Worm (Caenorhabditis elegans): ENCODE data around the gene wrt-4.

wrt-4 gene

ce11 chrX:15782027-15782426, 25.0 kb upstream of the wrt-4 start, which contains the start of gene Y7A5A.24:
Gene Y7A5A.24 (minus strand): TSS chrX:15782127.
- no peak for TF ChIP-seq hmbx-1 (tag; optimal IDR thresholded peaks at IDR 0.05)
- TF ChIP-seq tra-4 (tag; optimal IDR thresholded peaks at IDR 0.05): no peak
- TF ChIP-seq F13C5.2 (tag; optimal IDR thresholded peaks at IDR 0.05): no peak
- no peak for TF ChIP-seq ets-7 (tag; optimal IDR thresholded peaks at IDR 0.05)
- TF ChIP-seq sea-1 (GFP tag; conservative IDR thresholded peaks at IDR 0.05): no peak

- TF ChIP-seq ceh-36 (tag; optimal IDR thresholded peaks at IDR 0.05) (no peak), hmg-4 (GFP tag; optimal IDR thresholded peaks at IDR 0.05) (no peak), aly-1 (tag; optimal IDR thresholded peaks at IDR 0.05) (no peak), B0310.2 (tag; optimal IDR thresholded peaks at IDR 0.05) (no peak), scrt-1 (GFP tag; IDR thresholded peaks at IDR 0.05) (no peak)
Observed at ce11 chrX:15779503-15779902, 22.4 kb upstream of the wrt-4 start.

- TF ChIP-seq tra-4 (tag; optimal IDR thresholded peaks at IDR 0.05) (no peak), flt-1 (GFP tag; IDR thresholded peaks at IDR 0.05) (no peak), B0310.2 (tag; optimal IDR thresholded peaks at IDR 0.05) (no peak), ama-1 (optimal IDR thresholded peaks at IDR 0.05) (no peak), ets-7 (tag; optimal IDR thresholded peaks at IDR 0.05) (no peak), hmg-4 (GFP tag; optimal IDR thresholded peaks at IDR 0.05) (no peak), ceh-13 (GFP tag; optimal IDR thresholded peaks at IDR 0.05) (no peak), F13C5.2 (tag; optimal IDR thresholded peaks at IDR 0.05) (no peak), pes-1 (GFP tag; IDR thresholded peaks at IDR 0.05) (no peak), ceh-36 (tag; optimal IDR thresholded peaks at IDR 0.05) (no peak), hmbx-1 (tag; optimal IDR thresholded peaks at IDR 0.05) (no peak)
Observed at ce11 chrX:15773262-15773908, 16.3 kb upstream of the wrt-4 start, which contains the start of gene Y7A5A.13. Gene Y7A5A.13 (plus strand): TSS chrX:15773858.

ce11 chrX:15772674-15773073, 15.6 kb upstream of the wrt-4 start, which contains the start of gene Y7A5A.2:
Gene Y7A5A.2 (minus strand): TSS chrX:15772735.
- TF ChIP-seq hmbx-1 (tag; optimal IDR thresholded peaks at IDR 0.05) (no peak), tra-4 (tag; optimal IDR thresholded peaks at IDR 0.05) (no peak), hmg-4 (GFP tag; optimal IDR thresholded peaks at IDR 0.05) (no peak), ceh-36 (tag; optimal IDR thresholded peaks at IDR 0.05) (no peak), ets-7 (tag; optimal IDR thresholded peaks at IDR 0.05) (no peak), ceh-13 (GFP tag; optimal IDR thresholded peaks at IDR 0.05) (no peak), F13C5.2 (tag; optimal IDR thresholded peaks at IDR 0.05) (no peak), B0310.2 (tag; optimal IDR thresholded peaks at IDR 0.05) (no peak), aly-1 (tag; optimal IDR thresholded peaks at IDR 0.05) (no peak), sea-1 (GFP tag; conservative IDR thresholded peaks at IDR 0.05) (no peak)

- TF ChIP-seq ets-7 (tag; optimal IDR thresholded peaks at IDR 0.05): no peak
Observed at ce11 chrX:15771411-15771810, 14.3 kb upstream of the wrt-4 start, which contains the start of gene Y7A5A.1. Gene Y7A5A.1 (minus strand): TSS chrX:15771493.

ce11 chrX:15770787-15771186, 13.7 kb upstream of the wrt-4 start:
- no peak for TF ChIP-seq pes-1 (GFP tag; IDR thresholded peaks at IDR 0.05)
- TF ChIP-seq tbx-11 (GFP tag; IDR thresholded peaks at IDR 0.05): no peak
- no peak for TF ChIP-seq ama-1 (optimal IDR thresholded peaks at IDR 0.05)
- TF ChIP-seq aly-1 (tag; optimal IDR thresholded peaks at IDR 0.05): no peak
- TF ChIP-seq scrt-1 (GFP tag; IDR thresholded peaks at IDR 0.05): no peak
- no peak for TF ChIP-seq F13C5.2 (tag; optimal IDR thresholded peaks at IDR 0.05)
- TF ChIP-seq ceh-36 (tag; optimal IDR thresholded peaks at IDR 0.05): no peak
- no peak for TF ChIP-seq ceh-13 (GFP tag; optimal IDR thresholded peaks at IDR 0.05)

- TF ChIP-seq tra-4 (tag; optimal IDR thresholded peaks at IDR 0.05): no peak
- TF ChIP-seq ceh-36 (tag; optimal IDR thresholded peaks at IDR 0.05): no peak
- TF ChIP-seq ceh-13 (GFP tag; optimal IDR thresholded peaks at IDR 0.05): no peak
- no peak for TF ChIP-seq B0310.2 (tag; optimal IDR thresholded peaks at IDR 0.05)
- TF ChIP-seq tbx-37 (GFP tag; conservative IDR thresholded peaks at IDR 0.05): no peak
- TF ChIP-seq hmg-4 (GFP tag; optimal IDR thresholded peaks at IDR 0.05): no peak
- no peak for TF ChIP-seq scrt-1 (GFP tag; IDR thresholded peaks at IDR 0.05)
- TF ChIP-seq ets-7 (tag; optimal IDR thresholded peaks at IDR 0.05): no peak
- no peak for TF ChIP-seq pes-1 (GFP tag; IDR thresholded peaks at IDR 0.05)
- no peak for TF ChIP-seq sea-1 (GFP tag; conservative IDR thresholded peaks at IDR 0.05)
- no peak for TF ChIP-seq flt-1 (GFP tag; IDR thresholded peaks at IDR 0.05)
- no peak for TF ChIP-seq F13C5.2 (tag; optimal IDR thresholded peaks at IDR 0.05)
- TF ChIP-seq hnd-1 (tag; optimal IDR thresholded peaks at IDR 0.05): no peak
Observed at ce11 chrX:15769895-15770559, 13.0 kb upstream of the wrt-4 start.

ce11 chrX:15768532-15768931, 11.5 kb upstream of the wrt-4 start:
- TF ChIP-seq tbx-37 (GFP tag; conservative IDR thresholded peaks at IDR 0.05) (no peak), flt-1 (GFP tag; IDR thresholded peaks at IDR 0.05) (no peak), hmbx-1 (tag; optimal IDR thresholded peaks at IDR 0.05) (no peak), B0310.2 (tag; optimal IDR thresholded peaks at IDR 0.05) (no peak), aly-1 (tag; optimal IDR thresholded peaks at IDR 0.05) (no peak), hnd-1 (tag; optimal IDR thresholded peaks at IDR 0.05) (no peak), tra-4 (tag; optimal IDR thresholded peaks at IDR 0.05) (no peak), hmg-4 (GFP tag; optimal IDR thresholded peaks at IDR 0.05) (no peak), tbx-11 (GFP tag; IDR thresholded peaks at IDR 0.05) (no peak), ama-1 (optimal IDR thresholded peaks at IDR 0.05) (no peak)
